Fruit fly (Drosophila melanogaster) whole organism, adult: ENCODE data around the gene CG2321.

ENCODE experiments used
- CG11617 ChIP-seq: fragments of 200-800 bp; sonication (Bioruptor generic); optimal IDR thresholded peaks from 2 replicates; lab custom pipeline; 2017; ENCODE audit warnings: mild to moderate bottlenecking, missing biosample characterization, missing genetic modification reagents, missing genetic modification characterization
- CG5204 ChIP-seq: fragments of 200-800 bp; sonication (Bioruptor generic); optimal IDR thresholded peaks from 2 replicates; lab custom pipeline; 2016; ENCODE audit warnings: missing biosample characterization, missing genetic modification characterization
- CG7101 ChIP-seq: fragments of 200-800 bp; sonication (Bioruptor generic); optimal IDR thresholded peaks from 2 replicates; lab custom pipeline; 2018; ENCODE audit warnings: missing biosample characterization, mild to moderate bottlenecking, missing genetic modification characterization, moderate library complexity
- ovo ChIP-seq: fragments of 200-800 bp; sonication (Bioruptor generic); optimal IDR thresholded peaks from 2 replicates; lab custom pipeline; 2016; ENCODE audit warnings: missing biosample characterization, missing genetic modification characterization

dm6 chr3R:29522164-29522563, 33.1 kb upstream of the CG2321 start:
- TF ChIP-seq CG7101 (no peak), CG11617 (GFP tag; lab: Kevin White, UChicago) (no peak), ovo (GFP tag; lab: Kevin White, UChicago) (no peak), CG5204 (no peak)
